Fruit fly (Drosophila melanogaster) whole organism, embryonic: Measurements from ENCODE around the gene NdufV3.
A peak's percentile ranks its signal among the peaks of the same experiment; 100 is the strongest.

Experiments used
- Blimp-1 ChIP-seq: fragments of 200-800 bp; sonication (Bioruptor generic); optimal IDR thresholded peaks from 3 replicates; lab custom pipeline; 2018; ENCODE audit warnings: missing biosample characterization, missing genetic modification characterization, mild to moderate bottlenecking, moderate library complexity, missing genetic modification reagents
- CG10274 ChIP-seq: fragments of 200-800 bp; sonication (Bioruptor generic); optimal IDR thresholded peaks from 3 replicates; lab custom pipeline; 2017; ENCODE audit warnings: missing biosample characterization, mild to moderate bottlenecking, missing genetic modification characterization
- CG10959 ChIP-seq: fragments of 200-800 bp; sonication (Bioruptor generic); IDR thresholded peaks from 2 replicates; pipeline ENCODE4 v1.3.6; 2022; ENCODE audit warnings: missing biosample characterization, missing genetic modification characterization
- CG11560 ChIP-seq: fragments of 200-800 bp; sonication (Bioruptor generic); IDR thresholded peaks from 3 replicates; pipeline ENCODE4 v1.3.6; 2022; ENCODE audit warnings: missing biosample characterization, missing genetic modification characterization
- CG11723 ChIP-seq: fragments of 200-800 bp; sonication (Bioruptor generic); optimal IDR thresholded peaks from 2 replicates; lab custom pipeline; 2017; ENCODE audit warnings: missing biosample characterization, mild to moderate bottlenecking, missing genetic modification characterization
- CG13775 ChIP-seq: fragments of 200-800 bp; sonication (Bioruptor generic); optimal IDR thresholded peaks from 3 replicates; lab custom pipeline; 2017; ENCODE audit warnings: missing biosample characterization, mild to moderate bottlenecking, missing genetic modification characterization
- CG14710 ChIP-seq: fragments of 200-800 bp; sonication (Bioruptor generic); optimal IDR thresholded peaks from 3 replicates; lab custom pipeline; 2019; ENCODE audit warnings: missing biosample characterization, mild to moderate bottlenecking, missing genetic modification characterization, moderate library complexity
- CG14965 ChIP-seq: fragments of 200-800 bp; sonication (Bioruptor generic); optimal IDR thresholded peaks from 2 replicates; lab custom pipeline; 2016; ENCODE audit warnings: missing biosample characterization, missing genetic modification characterization, borderline replicate concordance
- CG15696 ChIP-seq: fragments of 200-800 bp; sonication (Bioruptor generic); optimal IDR thresholded peaks from 2 replicates; lab custom pipeline; 2019; ENCODE audit warnings: missing biosample characterization, mild to moderate bottlenecking, missing genetic modification characterization, moderate library complexity
- CG2129 ChIP-seq: fragments of 200-800 bp; sonication (Bioruptor generic); IDR thresholded peaks from 2 replicates; pipeline ENCODE4 v1.3.6; 2022; ENCODE audit warnings: missing biosample characterization, missing genetic modification characterization; ENCODE audit not compliant: partially characterized antibody
- CG2678 ChIP-seq: fragments of 200-800 bp; sonication (Bioruptor generic); optimal IDR thresholded peaks from 3 replicates; lab custom pipeline; 2019; ENCODE audit warnings: missing biosample characterization, mild to moderate bottlenecking, missing genetic modification characterization, moderate library complexity
- CG33213 ChIP-seq: fragments of 200-800 bp; sonication (Bioruptor generic); optimal IDR thresholded peaks from 3 replicates; lab custom pipeline; 2016; ENCODE audit warnings: missing biosample characterization, missing genetic modification characterization
- CG42726 ChIP-seq: fragments of 200-800 bp; sonication (Bioruptor generic); IDR thresholded peaks from 2 replicates; pipeline ENCODE4 v1.3.6; 2022; ENCODE audit warnings: missing biosample characterization, missing genetic modification characterization; ENCODE audit not compliant: partially characterized antibody
- CG7357 ChIP-seq: fragments of 200-800 bp; sonication (Bioruptor generic); IDR thresholded peaks from 3 replicates; pipeline ENCODE4 v1.3.6; 2022; ENCODE audit warnings: missing biosample characterization, missing genetic modification characterization
- CG7963 ChIP-seq: fragments of 200-800 bp; sonication (Bioruptor generic); IDR thresholded peaks from 3 replicates; pipeline ENCODE4 v1.3.6; 2022; ENCODE audit warnings: missing biosample characterization, missing genetic modification characterization; ENCODE audit not compliant: partially characterized antibody
- CG8359 ChIP-seq: fragments of 200-800 bp; sonication (Bioruptor generic); optimal IDR thresholded peaks from 2 replicates; lab custom pipeline; 2017; ENCODE audit warnings: missing biosample characterization, mild to moderate bottlenecking, missing genetic modification characterization, borderline replicate concordance
- CG9609 ChIP-seq: fragments of 200-800 bp; sonication (Bioruptor generic); optimal IDR thresholded peaks from 3 replicates; lab custom pipeline; 2016; ENCODE audit warnings: missing biosample characterization, missing genetic modification characterization
- Chrac-16 ChIP-seq: fragments of 200-800 bp; sonication (Bioruptor generic); optimal IDR thresholded peaks from 3 replicates; lab custom pipeline; 2016; ENCODE audit warnings: missing biosample characterization, missing genetic modification characterization
- Dp ChIP-seq: fragments of 200-800 bp; sonication (Bioruptor generic); optimal IDR thresholded peaks from 2 replicates; lab custom pipeline; 2018; ENCODE audit warnings: missing biosample characterization, mild to moderate bottlenecking, missing genetic modification characterization, moderate library complexity
- HHEX ChIP-seq: fragments of 200-800 bp; sonication (Bioruptor generic); optimal IDR thresholded peaks from 3 replicates; lab custom pipeline; 2017; ENCODE audit warnings: missing biosample characterization, mild to moderate bottlenecking, missing genetic modification characterization, missing genetic modification reagents
- Hmr ChIP-seq: fragments of 200-800 bp; sonication (Bioruptor generic); optimal IDR thresholded peaks from 3 replicates; lab custom pipeline; 2017; ENCODE audit warnings: mild to moderate bottlenecking, missing biosample characterization, missing genetic modification reagents, missing genetic modification characterization
- Mes4 ChIP-seq: fragments of 200-800 bp; sonication (Bioruptor generic); optimal IDR thresholded peaks from 2 replicates; lab custom pipeline; 2016; ENCODE audit warnings: missing biosample characterization, missing genetic modification characterization
- Myb ChIP-seq: fragments of 200-800 bp; sonication (Bioruptor generic); optimal IDR thresholded peaks from 2 replicates; lab custom pipeline; 2016; ENCODE audit warnings: missing biosample characterization, missing genetic modification characterization
- Oaz ChIP-seq: fragments of 200-800 bp; sonication (Bioruptor generic); IDR thresholded peaks from 2 replicates; pipeline ENCODE4 v1.3.6; 2022; ENCODE audit warnings: missing biosample characterization, missing genetic modification characterization
- Sin3A ChIP-seq: fragments of >200 bp; optimal IDR thresholded peaks from 2 replicates; lab custom pipeline; 2018
- Ssrp ChIP-seq: fragments of 200-800 bp; sonication (Bioruptor generic); optimal IDR thresholded peaks from 2 replicates; lab custom pipeline; 2018; ENCODE audit warnings: missing biosample characterization, mild to moderate bottlenecking, missing genetic modification characterization, moderate library complexity
- Taf1 ChIP-seq: fragments of 200-800 bp; sonication (Bioruptor generic); IDR thresholded peaks from 2 replicates; pipeline ENCODE4 v1.3.6; 2022; ENCODE audit warnings: missing biosample characterization, missing genetic modification characterization
- Usf ChIP-seq: fragments of 200-800 bp; sonication (Bioruptor generic); optimal IDR thresholded peaks from 2 replicates; lab custom pipeline; 2017; ENCODE audit warnings: missing genotype, missing biosample characterization, missing genetic modification characterization
- ab ChIP-seq: fragments of 200-800 bp; sonication (Bioruptor generic); optimal IDR thresholded peaks from 2 replicates; lab custom pipeline; 2016; ENCODE audit warnings: missing biosample characterization, missing genetic modification characterization
- ac ChIP-seq: fragments of 200-800 bp; sonication (Bioruptor generic); optimal IDR thresholded peaks from 3 replicates; lab custom pipeline; 2017; ENCODE audit warnings: missing biosample characterization, mild to moderate bottlenecking, missing genetic modification characterization
- ato ChIP-seq: fragments of 200-800 bp; sonication (Bioruptor generic); IDR thresholded peaks from 2 replicates; pipeline ENCODE4 v1.3.6; 2022; ENCODE audit warnings: missing biosample characterization, missing genetic modification characterization; ENCODE audit not compliant: partially characterized antibody
- cas ChIP-seq: fragments of 200-800 bp; sonication (Bioruptor generic); IDR thresholded peaks from 2 replicates; pipeline ENCODE4 v1.3.6; 2022; ENCODE audit warnings: missing biosample characterization, missing genetic modification characterization
- danr ChIP-seq: fragments of 200-800 bp; sonication (Bioruptor generic); IDR thresholded peaks from 2 replicates; pipeline ENCODE4 v1.3.6; 2022; ENCODE audit warnings: missing biosample characterization, missing genetic modification characterization
- dysf ChIP-seq: fragments of 200-800 bp; sonication (Bioruptor generic); IDR thresholded peaks from 3 replicates; pipeline ENCODE4 v1.3.6; 2022; ENCODE audit warnings: missing biosample characterization, missing genetic modification characterization
- grn ChIP-seq: fragments of 200-800 bp; sonication (Bioruptor generic); optimal IDR thresholded peaks from 3 replicates; lab custom pipeline; 2017; ENCODE audit warnings: missing biosample characterization, missing genetic modification characterization
- ham ChIP-seq: fragments of 200-800 bp; sonication (Bioruptor generic); IDR thresholded peaks from 2 replicates; pipeline ENCODE4 v1.3.6; 2022; ENCODE audit warnings: missing biosample characterization, missing genetic modification characterization
- ind ChIP-seq: fragments of 200-800 bp; sonication (Bioruptor generic); optimal IDR thresholded peaks from 3 replicates; lab custom pipeline; 2016; ENCODE audit warnings: missing biosample characterization, missing genetic modification characterization
- insv ChIP-seq, 2 experiments: fragments of 200-800 bp; sonication (Bioruptor generic); optimal IDR thresholded peaks; 3 replicates each; lab custom pipeline; 2016 to 2018; ENCODE audit warnings: missing biosample characterization in 2 of 2, missing genetic modification characterization in 2 of 2
- kay ChIP-seq: fragments of 200-800 bp; sonication (Bioruptor generic); optimal IDR thresholded peaks from 2 replicates; lab custom pipeline; 2016; ENCODE audit warnings: missing biosample characterization, missing genetic modification characterization
- lilli ChIP-seq: fragments of 200-800 bp; sonication (Bioruptor generic); optimal IDR thresholded peaks from 3 replicates; lab custom pipeline; 2016; ENCODE audit warnings: missing biosample characterization, missing genetic modification characterization
- lola ChIP-seq, 3 experiments: fragments of >200 bp in 2 of 3; fragments of 200-800 bp in 1 of 3; sonication (Bioruptor generic) in 1 of 3; optimal IDR thresholded peaks; 2 replicates each; lab custom pipeline; 2017 to 2019; ENCODE audit warnings: missing biosample characterization in 3 of 3, missing genetic modification characterization in 3 of 3, mild to moderate bottlenecking in 1 of 3, moderate library complexity in 1 of 3
- luna ChIP-seq: fragments of 200-800 bp; sonication (Bioruptor generic); optimal IDR thresholded peaks from 2 replicates; lab custom pipeline; 2016; ENCODE audit warnings: missing biosample characterization, missing genetic modification characterization
- org-1 ChIP-seq: fragments of 200-800 bp; sonication (Bioruptor generic); optimal IDR thresholded peaks from 2 replicates; lab custom pipeline; 2017; ENCODE audit warnings: missing biosample characterization, missing genetic modification characterization
- phol ChIP-seq: fragments of 200-800 bp; sonication (Bioruptor generic); optimal IDR thresholded peaks from 3 replicates; lab custom pipeline; 2018; ENCODE audit warnings: missing biosample characterization, mild to moderate bottlenecking, missing genetic modification characterization, moderate library complexity
- psq ChIP-seq: fragments of 200-800 bp; sonication (Bioruptor generic); optimal IDR thresholded peaks from 2 replicates; lab custom pipeline; 2017; ENCODE audit warnings: missing biosample characterization, missing genetic modification characterization
- schlank ChIP-seq: fragments of 200-800 bp; sonication (Bioruptor generic); optimal IDR thresholded peaks from 2 replicates; lab custom pipeline; 2018; ENCODE audit warnings: missing biosample characterization, mild to moderate bottlenecking, missing genetic modification characterization
- tin ChIP-seq: fragments of 200-800 bp; sonication (Bioruptor generic); optimal IDR thresholded peaks from 3 replicates; lab custom pipeline; 2016; ENCODE audit warnings: missing biosample characterization, missing genetic modification characterization
- tup ChIP-seq: fragments of 200-800 bp; sonication (Bioruptor generic); optimal IDR thresholded peaks from 2 replicates; lab custom pipeline; 2016; ENCODE audit warnings: missing biosample characterization, mild to moderate bottlenecking, missing genetic modification characterization, moderate library complexity
- twi ChIP-seq: fragments of 200-800 bp; optimal IDR thresholded peaks from 2 replicates; lab custom pipeline; 2019; ENCODE audit warnings: missing biosample characterization, mild to moderate bottlenecking, missing genetic modification characterization, moderate library complexity

NdufV3 gene

dm6 chrX:11338047-11338747, 11.6 kb upstream of the NdufV3 start (continued):
- TF ChIP-seq kay (GFP tag; lab: Kevin White, UChicago) (peak; percentile 58), HHEX (peak; percentile 71), ato (GFP tag; lab: Robert Waterston, UW) (no peak), Oaz (peak; percentile 57; the same call in 1 of the 2 replicates), dysf (GFP tag; lab: Robert Waterston, UW) (peak; percentile 80), danr (GFP tag; lab: Robert Waterston, UW) (peak; percentile 34; the same call in 1 of the 2 replicates), ind (GFP tag; lab: Kevin White, UChicago) (peak; percentile 68), CG2129 (GFP tag; lab: Robert Waterston, UW) (no peak), CG11723 (GFP tag; lab: Kevin White, UChicago) (no peak), insv (GFP tag; optimal IDR thresholded peaks at IDR 0.05; lab: Kevin White, UChicago) (no peak), CG7357 (peak; percentile 58), CG15696 (tag; lab: Kevin White, UChicago) (peak; percentile 22), grn (GFP tag; lab: Kevin White, UChicago) (no peak), Myb (GFP tag; lab: Kevin White, UChicago) (peak; percentile 39), Hmr (GFP tag; lab: Kevin White, UChicago) (peak; percentile 0), CG9609 (GFP tag; lab: Kevin White, UChicago) (peak; percentile 75), Ssrp (tag; lab: Kevin White, UChicago) (peak; percentile 73), CG13775 (GFP tag; lab: Kevin White, UChicago) (peak; percentile 70), CG14965 (GFP tag; lab: Kevin White, UChicago) (no peak), luna (GFP tag; lab: Kevin White, UChicago) (no peak), Blimp-1 (GFP tag; lab: Kevin White, UChicago) (peak; percentile 73), CG10959 (GFP tag; lab: Robert Waterston, UW) (0 out of 2 replicates have a peak, but pooled peaks have one; percentile 18), CG11560 (tag; lab: Robert Waterston, UW) (no peak), lilli (GFP tag; lab: Kevin White, UChicago) (peak; percentile 71), ham (GFP tag; lab: Robert Waterston, UW) (no peak), twi (tag; lab: Kevin White, UChicago) (no peak), CG14710 (tag; lab: Kevin White, UChicago) (peak; percentile 81), CG8359 (GFP tag; lab: Kevin White, UChicago) (peak; percentile 19), cas (GFP tag; lab: Robert Waterston, UW) (no peak), tup (no peak), CG42726 (no peak), lola (GFP tag; optimal IDR thresholded peaks at IDR 0.05; lab: Kevin White, UChicago) (peak in 1 of 3 experiments; percentile 76), Usf (GFP tag; lab: Kevin White, UChicago) (peak; percentile 42), CG7963 (GFP tag; lab: Robert Waterston, UW) (no peak), Taf1 (GFP tag; lab: Robert Waterston, UW) (no peak), ac (no peak), psq (GFP tag; lab: Kevin White, UChicago) (no peak), CG2678 (tag; lab: Kevin White, UChicago) (no peak), phol (tag; lab: Kevin White, UChicago) (peak; percentile 82), CG33213 (GFP tag; lab: Kevin White, UChicago) (peak; percentile 47), schlank (tag; lab: Kevin White, UChicago) (no peak), Dp (GFP tag; lab: Kevin White, UChicago) (no peak), org-1 (GFP tag; lab: Kevin White, UChicago) (peak; percentile 68), CG10274 (GFP tag; lab: Kevin White, UChicago) (peak; percentile 15), tin (peak; percentile 57), Mes4 (peak; percentile 70), Chrac-16 (GFP tag; lab: Kevin White, UChicago) (peak; percentile 59), Sin3A (lab: Kevin White, UChicago) (no peak), ab (GFP tag; lab: Kevin White, UChicago) (no peak)
